Worm (Caenorhabditis elegans): ENCODE results near the gene F55C12.19.

- TF ChIP-seq nhr-28 (tag; optimal IDR thresholded peaks at IDR 0.05) (no peak), lin-35 (GFP tag; optimal IDR thresholded peaks at IDR 0.05) (no peak), hpl-2 (GFP tag; optimal IDR thresholded peaks at IDR 0.05) (no peak), zag-1 (tag; optimal IDR thresholded peaks at IDR 0.05) (no peak), lsy-2 (tag; optimal IDR thresholded peaks at IDR 0.05) (no peak), dpl-1 (GFP tag; optimal IDR thresholded peaks at IDR 0.05) (no peak), mep-1 (tag; optimal IDR thresholded peaks at IDR 0.05) (no peak), nhr-237 (tag; optimal IDR thresholded peaks at IDR 0.05) (no peak), egl-27 (tag; optimal IDR thresholded peaks at IDR 0.05) (no peak)
Observed at ce11 chrII:5854122-5854521, 11.8 kb upstream of the F55C12.19 start, which contains the start of gene H41C03.1.

Data from whole organism, L1 larva.